Fruit fly (Drosophila melanogaster): ENCODE measurements around the gene bip1.

bip1 gene

dm6 chr3L:8094652-8095129, 36.2 kb upstream of the bip1 start (continued):
- no peak for TF ChIP-seq CG6654 (GFP tag; optimal IDR thresholded peaks at IDR 0.05)
- peak; percentile 41 for TF ChIP-seq sens (GFP tag)
- no peak for TF ChIP-seq CG10979 (tag; optimal IDR thresholded peaks at IDR 0.05)
- no peak for TF ChIP-seq Tbp (GFP tag; optimal IDR thresholded peaks at IDR 0.05)
- no peak for TF ChIP-seq sisA (GFP tag; IDR thresholded peaks at IDR 0.05)
- TF ChIP-seq CG1647 (GFP tag; optimal IDR thresholded peaks at IDR 0.05): no peak
- TF ChIP-seq p53 (GFP tag; optimal IDR thresholded peaks at IDR 0.05): no peak
- TF ChIP-seq CG9609 (GFP tag; optimal IDR thresholded peaks at IDR 0.05): no peak
- no peak for TF ChIP-seq ken (GFP tag; IDR thresholded peaks at IDR 0.05)
- TF ChIP-seq Atf3 (GFP tag; optimal IDR thresholded peaks at IDR 0.05): no peak
- no peak for TF ChIP-seq vfl (GFP tag; optimal IDR thresholded peaks at IDR 0.05)
- no peak for TF ChIP-seq sqz (GFP tag; optimal IDR thresholded peaks at IDR 0.05)
- TF ChIP-seq chinmo (GFP tag; IDR thresholded peaks at IDR 0.05; ENCODE audit: partially characterized antibody): peak; percentile 71; the same call in 1 of the 4 replicates
- TF ChIP-seq dmrt99B (tag; optimal IDR thresholded peaks at IDR 0.05): peak; percentile 24
- TF ChIP-seq CG11093 (GFP tag; IDR thresholded peaks at IDR 0.05): no peak
- no peak for TF ChIP-seq Scr (GFP tag; IDR thresholded peaks at IDR 0.05; ENCODE audit: partially characterized antibody)
- TF ChIP-seq NFAT (GFP tag; IDR thresholded peaks at IDR 0.05): peak; percentile 45; the same call in 1 of the 2 replicates
- no peak for TF ChIP-seq CG10147 (GFP tag; optimal IDR thresholded peaks at IDR 0.05)
- TF ChIP-seq dm (GFP tag; optimal IDR thresholded peaks at IDR 0.05): no peak
- TF ChIP-seq aop (GFP tag; IDR thresholded peaks at IDR 0.05): no peak
- no peak for TF ChIP-seq onecut (GFP tag; IDR thresholded peaks at IDR 0.05)
- TF ChIP-seq CG12391 (tag; optimal IDR thresholded peaks at IDR 0.05): peak; percentile 25
- no peak for TF ChIP-seq CG18476 (GFP tag; optimal IDR thresholded peaks at IDR 0.05)
- TF ChIP-seq CG10366 (GFP tag; IDR thresholded peaks at IDR 0.05): no peak
- no peak for TF ChIP-seq Drgx (GFP tag; IDR thresholded peaks at IDR 0.05)
- TF ChIP-seq vnd (GFP tag; IDR thresholded peaks at IDR 0.05; ENCODE audit: partially characterized antibody): no peak
- TF ChIP-seq nom (GFP tag; optimal IDR thresholded peaks at IDR 0.05): no peak
- no peak for TF ChIP-seq mam (GFP tag; optimal IDR thresholded peaks at IDR 0.05)
- peak; percentile 25 for TF ChIP-seq CG9727 (GFP tag; optimal IDR thresholded peaks at IDR 0.05)
- TF ChIP-seq D19B (GFP tag; optimal IDR thresholded peaks at IDR 0.05): peak; percentile 78
- no peak for TF ChIP-seq ewg (GFP tag; optimal IDR thresholded peaks at IDR 0.05)
- no peak for TF ChIP-seq CG7987 (GFP tag; optimal IDR thresholded peaks at IDR 0.05)
- peak; percentile 24 for TF ChIP-seq kay (GFP tag; optimal IDR thresholded peaks at IDR 0.05)
- no peak for TF ChIP-seq CG13287 (GFP tag; IDR thresholded peaks at IDR 0.05; ENCODE audit: partially characterized antibody)
- TF ChIP-seq Doc2 (GFP tag; IDR thresholded peaks at IDR 0.05): no peak
- no peak for TF ChIP-seq CG8089 (GFP tag; optimal IDR thresholded peaks at IDR 0.05)
- no peak for TF ChIP-seq Ravus (GFP tag; IDR thresholded peaks at IDR 0.05)
- TF ChIP-seq Deaf1 (tag; optimal IDR thresholded peaks at IDR 0.05): peak; percentile 24
- no peak for TF ChIP-seq gcm2 (GFP tag; optimal IDR thresholded peaks at IDR 0.05)
- peak; percentile 64 for TF ChIP-seq CG32532 (GFP tag; IDR thresholded peaks at IDR 0.05)
- no peak for TF ChIP-seq bsh (GFP tag; optimal IDR thresholded peaks at IDR 0.05)
- TF ChIP-seq CHES-1-like (GFP tag; optimal IDR thresholded peaks at IDR 0.05): no peak
- no peak for TF ChIP-seq btn (GFP tag; optimal IDR thresholded peaks at IDR 0.05)
- TF ChIP-seq CG13123 (GFP tag; optimal IDR thresholded peaks at IDR 0.05): no peak
- no peak for TF ChIP-seq Neu2 (GFP tag; optimal IDR thresholded peaks at IDR 0.05; ENCODE audit: borderline replicate concordance)
- TF ChIP-seq CG11696 (GFP tag; IDR thresholded peaks at IDR 0.05): no peak
- no peak for TF ChIP-seq NC2β (GFP tag; optimal IDR thresholded peaks at IDR 0.05)
- TF ChIP-seq Dip3 (GFP tag; optimal IDR thresholded peaks at IDR 0.05): no peak
- peak; percentile 11; the same call in 1 of the 2 replicates for TF ChIP-seq lmd (GFP tag; IDR thresholded peaks at IDR 0.05)
- TF ChIP-seq CG8388 (GFP tag; optimal IDR thresholded peaks at IDR 0.05): no peak
- TF ChIP-seq CG3726 (GFP tag; IDR thresholded peaks at IDR 0.05): no peak
- peak; percentile 40 for TF ChIP-seq Fer3 (tag; optimal IDR thresholded peaks at IDR 0.05)
